Worm (Caenorhabditis elegans): ENCODE data around the gene fbxl-1.

DNA sequence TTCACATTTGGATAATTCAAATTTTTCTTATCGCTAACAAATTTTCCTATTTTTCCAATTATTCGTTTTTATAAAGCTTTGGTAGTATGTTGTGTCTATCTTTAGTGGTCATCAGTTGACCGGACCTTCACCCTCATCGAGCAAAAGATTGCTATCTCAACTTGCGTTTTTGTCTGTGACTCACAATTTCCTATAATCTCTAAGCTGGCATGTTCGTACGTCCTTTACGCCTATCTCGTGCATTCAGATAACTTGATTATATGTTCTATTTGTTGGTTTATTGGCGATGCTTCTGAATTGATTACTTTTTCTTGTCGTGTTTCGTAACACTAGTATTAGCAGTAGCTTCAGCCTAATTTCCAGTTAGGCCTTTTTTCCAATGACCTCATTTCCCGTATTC lies 51.9 kb downstream of the fbxl-1 start:
- no peak for TF ChIP-seq nhr-11 (tag; optimal IDR thresholded peaks at IDR 0.05)
- TF ChIP-seq ZK546.5 (tag; optimal IDR thresholded peaks at IDR 0.05) = no peak
- TF ChIP-seq lin-15B (tag; optimal IDR thresholded peaks at IDR 0.05) = no peak
- TF ChIP-seq ama-1 (optimal IDR thresholded peaks at IDR 0.05) = no peak
- TF ChIP-seq snpc-4 (tag; optimal IDR thresholded peaks at IDR 0.05) = no peak
- TF ChIP-seq pha-4 (tag; optimal IDR thresholded peaks at IDR 0.05) = no peak
- TF ChIP-seq R02D3.7 (tag; optimal IDR thresholded peaks at IDR 0.05) = no peak
- no peak for TF ChIP-seq skn-1 (tag; optimal IDR thresholded peaks at IDR 0.05)
- no peak for TF ChIP-seq pqm-1 (tag; optimal IDR thresholded peaks at IDR 0.05)
- TF ChIP-seq zag-1 (tag; optimal IDR thresholded peaks at IDR 0.05) = no peak
- TF ChIP-seq ceh-28 (tag; optimal IDR thresholded peaks at IDR 0.05) = no peak
- no peak for TF ChIP-seq nhr-76 (tag; optimal IDR thresholded peaks at IDR 0.05)

Data from whole organism, L3 larva.